Fruit fly (Drosophila melanogaster) whole organism, embryonic: ENCODE measurements around the gene CG14442.
A peak's percentile ranks its signal among the peaks of the same experiment; 100 is the strongest.

Experiments used
- ATbp ChIP-seq: fragments of 200-800 bp; sonication (Bioruptor generic); optimal IDR thresholded peaks from 2 replicates; lab custom pipeline; 2017; ENCODE audit warnings: missing biosample characterization, mild to moderate bottlenecking, missing genetic modification characterization, missing genetic modification reagents
- B-H1 ChIP-seq: fragments of 200-800 bp; sonication (Bioruptor generic); IDR thresholded peaks from 3 replicates; pipeline ENCODE4 v1.3.6; 2022; ENCODE audit warnings: missing biosample characterization, missing genetic modification characterization
- BEAF-32 ChIP-seq: fragments of 200-800 bp; sonication (Bioruptor generic); optimal IDR thresholded peaks from 3 replicates; lab custom pipeline; 2017; ENCODE audit warnings: missing biosample characterization, missing genetic modification characterization, mild to moderate bottlenecking, moderate library complexity, missing genetic modification reagents
- C15 ChIP-seq: fragments of 200-800 bp; sonication (Bioruptor generic); IDR thresholded peaks from 3 replicates; pipeline ENCODE4 v1.3.6; 2022; ENCODE audit warnings: missing biosample characterization, missing genetic modification characterization
- CG10209 ChIP-seq: fragments of 200-800 bp; sonication (Bioruptor generic); optimal IDR thresholded peaks from 3 replicates; lab custom pipeline; 2017; ENCODE audit warnings: missing biosample characterization, mild to moderate bottlenecking, missing genetic modification characterization, missing genetic modification reagents
- CG11695 ChIP-seq: fragments of 200-800 bp; sonication (Bioruptor generic); IDR thresholded peaks from 3 replicates; pipeline ENCODE4 v1.3.6; 2022; ENCODE audit warnings: missing biosample characterization, missing genetic modification characterization
- CG12219 ChIP-seq: fragments of 200-800 bp; sonication (Bioruptor generic); optimal IDR thresholded peaks from 3 replicates; lab custom pipeline; 2018; ENCODE audit warnings: missing biosample characterization, mild to moderate bottlenecking, missing genetic modification characterization
- CG12236 ChIP-seq: fragments of 200-800 bp; sonication (Bioruptor generic); optimal IDR thresholded peaks from 2 replicates; lab custom pipeline; 2016; ENCODE audit warnings: missing biosample characterization, missing genetic modification characterization
- CG13296 ChIP-seq: fragments of 200-800 bp; sonication (Bioruptor generic); optimal IDR thresholded peaks from 3 replicates; lab custom pipeline; 2018; ENCODE audit warnings: missing biosample characterization, mild to moderate bottlenecking, missing genetic modification characterization
- CG13624 ChIP-seq: fragments of 200-800 bp; sonication (Bioruptor generic); optimal IDR thresholded peaks from 2 replicates; lab custom pipeline; 2016; ENCODE audit warnings: missing biosample characterization, missing genetic modification characterization
- CG13775 ChIP-seq: fragments of 200-800 bp; sonication (Bioruptor generic); optimal IDR thresholded peaks from 3 replicates; lab custom pipeline; 2017; ENCODE audit warnings: missing biosample characterization, mild to moderate bottlenecking, missing genetic modification characterization
- CG17359 ChIP-seq: fragments of 200-800 bp; sonication (Bioruptor generic); optimal IDR thresholded peaks from 3 replicates; lab custom pipeline; 2018; ENCODE audit warnings: missing biosample characterization, mild to moderate bottlenecking, missing genetic modification characterization, moderate library complexity
- CG1832 ChIP-seq: fragments of 200-800 bp; sonication (Bioruptor generic); optimal IDR thresholded peaks from 2 replicates; lab custom pipeline; 2017; ENCODE audit warnings: missing biosample characterization, mild to moderate bottlenecking, missing genetic modification characterization, inconsistent platforms
- CG2889 ChIP-seq: fragments of 200-800 bp; sonication (Bioruptor generic); IDR thresholded peaks from 3 replicates; pipeline ENCODE4 v1.3.6; 2022; ENCODE audit warnings: missing biosample characterization, missing genetic modification characterization
- CG31441 ChIP-seq: fragments of 200-800 bp; sonication (Bioruptor generic); IDR thresholded peaks from 2 replicates; pipeline ENCODE4 v1.3.6; 2022; ENCODE audit warnings: missing biosample characterization, missing genetic modification characterization
- CG4404 ChIP-seq: fragments of 200-800 bp; sonication (Bioruptor generic); IDR thresholded peaks from 2 replicates; pipeline ENCODE4 v1.3.6; 2022; ENCODE audit warnings: missing biosample characterization, missing genetic modification characterization
- CG5245 ChIP-seq: fragments of 200-800 bp; sonication (Bioruptor generic); optimal IDR thresholded peaks from 3 replicates; lab custom pipeline; 2016; ENCODE audit warnings: missing biosample characterization, missing genetic modification characterization
- CG6654 ChIP-seq: fragments of 200-800 bp; sonication (Bioruptor generic); optimal IDR thresholded peaks from 2 replicates; lab custom pipeline; 2017; ENCODE audit warnings: missing biosample characterization, mild to moderate bottlenecking, missing genetic modification characterization
- CG6813 ChIP-seq: fragments of 200-800 bp; sonication (Bioruptor generic); optimal IDR thresholded peaks from 2 replicates; lab custom pipeline; 2017; ENCODE audit warnings: missing biosample characterization, missing genetic modification characterization, mild to moderate bottlenecking, moderate library complexity, missing genetic modification reagents
- CG7928 ChIP-seq: fragments of 200-800 bp; sonication (Bioruptor generic); optimal IDR thresholded peaks from 2 replicates; lab custom pipeline; 2017; ENCODE audit warnings: missing biosample characterization, mild to moderate bottlenecking, missing genetic modification characterization
- CG9437 ChIP-seq: fragments of 200-800 bp; sonication (Bioruptor generic); optimal IDR thresholded peaks from 2 replicates; lab custom pipeline; 2018; ENCODE audit warnings: missing biosample characterization, mild to moderate bottlenecking, missing genetic modification characterization
- D19A ChIP-seq: fragments of 200-800 bp; optimal IDR thresholded peaks from 3 replicates; lab custom pipeline; 2019; ENCODE audit warnings: missing biosample characterization, mild to moderate bottlenecking, missing genetic modification characterization, moderate library complexity
- Eip74EF ChIP-seq, 2 experiments: fragments of 200-800 bp in 1 of 2; fragments of >200 bp in 1 of 2; sonication (Bioruptor generic) in 1 of 2; optimal IDR thresholded peaks; 2 replicates each; lab custom pipeline; 2017 to 2019; ENCODE audit warnings: missing biosample characterization in 2 of 2, missing genetic modification characterization in 2 of 2, mild to moderate bottlenecking in 1 of 2, moderate library complexity in 1 of 2
- H2.0 ChIP-seq: fragments of 200-800 bp; sonication (Bioruptor generic); IDR thresholded peaks from 2 replicates; pipeline ENCODE4 v1.3.6; 2022; ENCODE audit warnings: missing biosample characterization, missing genetic modification characterization
- Neu2 ChIP-seq: fragments of 200-800 bp; sonication (Bioruptor generic); optimal IDR thresholded peaks from 3 replicates; lab custom pipeline; 2016; ENCODE audit warnings: missing biosample characterization, missing genetic modification characterization, borderline replicate concordance
- Ptx1 ChIP-seq: fragments of 200-800 bp; sonication (Bioruptor generic); IDR thresholded peaks from 2 replicates; pipeline ENCODE4 v1.3.6; 2022; ENCODE audit warnings: missing biosample characterization, missing genetic modification characterization
- Scr ChIP-seq: fragments of 200-800 bp; sonication (Bioruptor generic); IDR thresholded peaks from 2 replicates; pipeline ENCODE4 v1.3.6; 2022; ENCODE audit warnings: missing biosample characterization, missing genetic modification characterization; ENCODE audit not compliant: partially characterized antibody
- Taf1 ChIP-seq: fragments of 200-800 bp; sonication (Bioruptor generic); IDR thresholded peaks from 2 replicates; pipeline ENCODE4 v1.3.6; 2022; ENCODE audit warnings: missing biosample characterization, missing genetic modification characterization
- Tbp ChIP-seq: fragments of >200 bp; optimal IDR thresholded peaks from 2 replicates; lab custom pipeline; 2018; ENCODE audit warnings: missing biosample characterization, missing genetic modification characterization
- Vsx1 ChIP-seq: fragments of 200-800 bp; sonication (Bioruptor generic); optimal IDR thresholded peaks from 2 replicates; lab custom pipeline; 2017; ENCODE audit warnings: missing biosample characterization, mild to moderate bottlenecking, missing genetic modification characterization, missing genetic modification reagents
- bcd ChIP-seq: fragments of 200-800 bp; sonication (Bioruptor generic); optimal IDR thresholded peaks from 2 replicates; lab custom pipeline; 2017; ENCODE audit warnings: missing biosample characterization, mild to moderate bottlenecking, missing genetic modification characterization
- br ChIP-seq: fragments of >200 bp; optimal IDR thresholded peaks from 2 replicates; lab custom pipeline; 2017
- dmrt99B ChIP-seq: fragments of 200-800 bp; sonication (Bioruptor generic); optimal IDR thresholded peaks from 2 replicates; lab custom pipeline; 2018; ENCODE audit warnings: missing biosample characterization, mild to moderate bottlenecking, missing genetic modification characterization, moderate library complexity
- eve ChIP-seq, 2 experiments: fragments of >200 bp; optimal IDR thresholded peaks; 2 replicates each; lab custom pipeline; 2017; ENCODE audit warnings: missing biosample characterization in 2 of 2, missing genetic modification characterization in 2 of 2
- fd3F ChIP-seq: fragments of 200-800 bp; sonication (Bioruptor generic); optimal IDR thresholded peaks from 2 replicates; lab custom pipeline; 2018; ENCODE audit warnings: missing biosample characterization, mild to moderate bottlenecking, missing genetic modification characterization, moderate library complexity
- gcm ChIP-seq: fragments of 200-800 bp; sonication (Bioruptor generic); optimal IDR thresholded peaks from 2 replicates; lab custom pipeline; 2019; ENCODE audit warnings: missing biosample characterization, mild to moderate bottlenecking, missing genetic modification characterization, moderate library complexity
- hkb ChIP-seq, 2 experiments: fragments of 200-800 bp in 1 of 2; fragments of >200 bp in 1 of 2; sonication (Bioruptor generic) in 1 of 2; IDR thresholded peaks in 1 of 2; optimal IDR thresholded peaks in 1 of 2; 2 replicates each; pipeline versions ENCODE4 v1.3.6 to Lab custom; 2017 to 2022; ENCODE audit warnings: missing biosample characterization in 1 of 2, missing genetic modification characterization in 1 of 2
- ken ChIP-seq: fragments of 200-800 bp; sonication (Bioruptor generic); IDR thresholded peaks from 3 replicates; pipeline ENCODE4 v1.3.6; 2022; ENCODE audit warnings: missing biosample characterization, missing genetic modification characterization
- kni ChIP-seq: fragments of 200-800 bp; sonication (Bioruptor generic); optimal IDR thresholded peaks from 3 replicates; lab custom pipeline; 2017; ENCODE audit warnings: mild to moderate bottlenecking, missing biosample characterization, missing genetic modification reagents, missing genetic modification characterization
- onecut ChIP-seq: fragments of 200-800 bp; sonication (Bioruptor generic); IDR thresholded peaks from 2 replicates; pipeline ENCODE4 v1.3.6; 2022; ENCODE audit warnings: missing biosample characterization, missing genetic modification characterization
- pb ChIP-seq: fragments of 200-800 bp; sonication (Bioruptor generic); optimal IDR thresholded peaks from 3 replicates; lab custom pipeline; 2016; ENCODE audit warnings: missing biosample characterization, missing genetic modification characterization
- pfk ChIP-seq: fragments of 200-800 bp; sonication (Bioruptor generic); optimal IDR thresholded peaks from 2 replicates; lab custom pipeline; 2018; ENCODE audit warnings: missing biosample characterization, mild to moderate bottlenecking, missing genetic modification characterization, moderate library complexity
- phol ChIP-seq: fragments of 200-800 bp; sonication (Bioruptor generic); optimal IDR thresholded peaks from 3 replicates; lab custom pipeline; 2018; ENCODE audit warnings: missing biosample characterization, mild to moderate bottlenecking, missing genetic modification characterization, moderate library complexity
- ro ChIP-seq: fragments of 200-800 bp; sonication (Bioruptor generic); IDR thresholded peaks from 2 replicates; pipeline ENCODE4 v1.3.6; 2022; ENCODE audit warnings: missing biosample characterization, missing genetic modification characterization
- sim ChIP-seq: fragments of 200-800 bp; sonication (Bioruptor generic); IDR thresholded peaks from 2 replicates; pipeline ENCODE4 v1.3.6; 2022; ENCODE audit warnings: missing biosample characterization, missing genetic modification characterization
- stwl ChIP-seq: fragments of 200-800 bp; sonication (Bioruptor generic); optimal IDR thresholded peaks from 3 replicates; lab custom pipeline; 2018; ENCODE audit warnings: missing biosample characterization, mild to moderate bottlenecking, missing genetic modification characterization, moderate library complexity
- tgo ChIP-seq: fragments of 200-800 bp; sonication (Bioruptor generic); IDR thresholded peaks from 3 replicates; pipeline ENCODE4 v1.3.6; 2022; ENCODE audit warnings: missing biosample characterization, missing genetic modification characterization
- tna ChIP-seq: fragments of 200-800 bp; sonication (Bioruptor generic); IDR thresholded peaks from 2 replicates; pipeline ENCODE4 v1.3.6; 2022; ENCODE audit warnings: missing biosample characterization, missing genetic modification characterization; ENCODE audit not compliant: partially characterized antibody
- trem ChIP-seq: fragments of 200-800 bp; optimal IDR thresholded peaks from 3 replicates; lab custom pipeline; 2019; ENCODE audit warnings: missing biosample characterization, mild to moderate bottlenecking, missing genetic modification characterization, moderate library complexity
- zen ChIP-seq: fragments of 200-800 bp; sonication (Bioruptor generic); optimal IDR thresholded peaks from 3 replicates; lab custom pipeline; 2018; ENCODE audit warnings: missing biosample characterization, mild to moderate bottlenecking, missing genetic modification characterization, moderate library complexity

CG14442 gene

DNA sequence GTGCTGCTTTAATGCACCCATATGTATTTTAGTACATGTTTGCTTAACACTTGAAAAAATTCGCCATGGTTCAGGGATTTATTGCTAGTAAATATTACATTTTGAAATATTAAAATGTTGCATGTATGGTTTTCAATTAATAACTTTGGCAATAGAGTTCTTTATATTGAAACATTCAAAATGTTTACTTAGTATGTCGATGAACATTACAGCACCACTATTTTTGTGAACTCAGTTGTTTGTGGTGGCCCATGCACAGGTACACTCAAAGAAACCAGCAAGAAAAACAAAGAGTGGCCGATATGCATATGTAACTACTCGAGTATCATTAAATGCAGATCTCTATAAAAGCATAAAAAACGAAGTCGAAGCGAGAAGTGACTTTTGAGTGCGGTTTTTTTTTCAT lies 7.2 kb upstream of the CG14442 start (continued):
- peak; percentile 77 for TF ChIP-seq CG11695
- TF ChIP-seq CG6654 (GFP tag; lab: Kevin White, UChicago) = no peak
- TF ChIP-seq CG13775 = peak; percentile 52
- peak; percentile 11 for TF ChIP-seq CG5245 (GFP tag; lab: Kevin White, UChicago)
- 0 out of 3 replicates have a peak, but pooled peaks have one; percentile 31 for TF ChIP-seq ken
- peak; percentile 44 for TF ChIP-seq CG6813 (GFP tag; lab: Kevin White, UChicago)
- peak; percentile 78 for TF ChIP-seq ATbp (GFP tag; lab: Kevin White, UChicago)
- TF ChIP-seq sim (GFP tag; lab: Robert Waterston, UW) = peak; percentile 10; the same call in 1 of the 2 replicates
- TF ChIP-seq kni = no peak
- TF ChIP-seq dmrt99B (tag; lab: Kevin White, UChicago) = peak; percentile 89
- no peak for TF ChIP-seq fd3F (GFP tag; lab: Kevin White, UChicago)
- TF ChIP-seq CG31441 (GFP tag; lab: Robert Waterston, UW) = peak; percentile 68
- peak in 1 of 2 experiments; percentile 64 for TF ChIP-seq Eip74EF (GFP tag; optimal IDR thresholded peaks at IDR 0.05; lab: Kevin White, UChicago)
- TF ChIP-seq CG13624 (GFP tag; lab: Kevin White, UChicago) = no peak
- TF ChIP-seq tna (GFP tag; lab: Robert Waterston, UW) = no peak
- TF ChIP-seq stwl (tag; lab: Kevin White, UChicago) = no peak
- peak; percentile 17 for TF ChIP-seq CG13296
- TF ChIP-seq CG9437 (GFP tag; lab: Kevin White, UChicago) = peak; percentile 69
- peak; percentile 81 for TF ChIP-seq CG17359 (tag; lab: Kevin White, UChicago)
- no peak for TF ChIP-seq Taf1 (GFP tag; lab: Robert Waterston, UW)
- TF ChIP-seq Scr (GFP tag; lab: Robert Waterston, UW) = no peak
- TF ChIP-seq hkb (optimal IDR thresholded peaks at IDR 0.05; lab: Kevin White, UChicago) = no peak
- peak; percentile 78 for TF ChIP-seq hkb (GFP tag; IDR thresholded peaks at IDR 0.05; lab: Robert Waterston, UW)
- TF ChIP-seq CG12236 (GFP tag; lab: Kevin White, UChicago) = peak; percentile 44
- no peak for TF ChIP-seq CG1832
- no peak for TF ChIP-seq br (lab: Kevin White, UChicago)
- peak; percentile 41; the same call in 1 of the 2 replicates for TF ChIP-seq H2.0
- peak in 1 of 2 experiments; percentile 84 for TF ChIP-seq eve (GFP tag; optimal IDR thresholded peaks at IDR 0.05; lab: Kevin White, UChicago)
- no peak for TF ChIP-seq CG4404 (GFP tag; lab: Robert Waterston, UW)
- no peak for TF ChIP-seq BEAF-32 (GFP tag; lab: Kevin White, UChicago)
- TF ChIP-seq ro (GFP tag; lab: Robert Waterston, UW) = 0 out of 2 replicates have a peak, but pooled peaks have one; percentile 19
- TF ChIP-seq CG10209 (GFP tag; lab: Kevin White, UChicago) = peak; percentile 62
- TF ChIP-seq CG12219 (GFP tag; lab: Kevin White, UChicago) = peak; percentile 66
- peak; percentile 44 for TF ChIP-seq onecut (GFP tag; lab: Robert Waterston, UW)
- no peak for TF ChIP-seq Vsx1 (GFP tag; lab: Kevin White, UChicago)
- TF ChIP-seq zen = peak; percentile 59
- no peak for TF ChIP-seq pfk (GFP tag; lab: Kevin White, UChicago)
- peak; percentile 81 for TF ChIP-seq Ptx1 (GFP tag; lab: Robert Waterston, UW)
- TF ChIP-seq C15 (GFP tag; lab: Robert Waterston, UW) = no peak
- 0 out of 3 replicates have a peak, but pooled peaks have one; percentile 24 for TF ChIP-seq B-H1 (GFP tag; lab: Robert Waterston, UW)
- no peak for TF ChIP-seq Neu2 (GFP tag; lab: Kevin White, UChicago)
- TF ChIP-seq tgo (GFP tag; lab: Robert Waterston, UW) = peak; percentile 63
- peak; percentile 83 for TF ChIP-seq phol (tag; lab: Kevin White, UChicago)
- TF ChIP-seq Tbp (GFP tag; lab: Kevin White, UChicago) = no peak
- peak; percentile 76 for TF ChIP-seq gcm (GFP tag; lab: Kevin White, UChicago)
- peak; percentile 43 for TF ChIP-seq bcd (GFP tag; lab: Kevin White, UChicago)
- TF ChIP-seq trem (tag; lab: Kevin White, UChicago) = peak; percentile 64
- no peak for TF ChIP-seq CG2889
- no peak for TF ChIP-seq pb
- TF ChIP-seq D19A (tag; lab: Kevin White, UChicago) = peak; percentile 65
- TF ChIP-seq CG7928 (GFP tag; lab: Kevin White, UChicago) = no peak
